Worm (Caenorhabditis elegans): ENCODE data around the gene Y32B12C.1.

DNA sequence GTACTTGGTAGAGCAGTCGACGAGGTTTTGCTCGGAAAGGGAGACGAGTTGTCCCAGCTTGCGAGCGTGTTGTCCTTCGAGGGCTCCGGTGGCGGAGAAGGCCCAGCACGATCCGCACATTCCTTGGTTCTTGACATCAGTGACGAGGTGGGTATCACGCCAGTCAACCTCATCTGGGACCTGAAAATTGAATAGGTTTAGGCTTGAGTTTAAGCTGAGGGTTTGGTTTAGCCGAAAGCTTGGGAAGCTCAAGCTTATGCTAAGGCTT is 12.7 kb upstream of the Y32B12C.1 start:
- TF ChIP-seq ceh-82 (tag; optimal IDR thresholded peaks at IDR 0.05) = no peak
- TF ChIP-seq dve-1 (tag; optimal IDR thresholded peaks at IDR 0.05; ENCODE audit: insufficient read depth) = no peak

Data from whole organism, L4 larva.